Fruit fly (Drosophila melanogaster): ENCODE data around the gene fog.
"Not testable (repeated sequence)": the region's sequence is repeated elsewhere in the genome, so short reads cannot be mapped to it uniquely, and the experiment has no call there.

Gene fog

dm6 chrX:22854994-22855708, at the start of gene fog:
fog (minus strand) TSS chrX:22855194.
- TF ChIP-seq noc (tag; optimal IDR thresholded peaks at IDR 0.05), result no peak

DNA sequence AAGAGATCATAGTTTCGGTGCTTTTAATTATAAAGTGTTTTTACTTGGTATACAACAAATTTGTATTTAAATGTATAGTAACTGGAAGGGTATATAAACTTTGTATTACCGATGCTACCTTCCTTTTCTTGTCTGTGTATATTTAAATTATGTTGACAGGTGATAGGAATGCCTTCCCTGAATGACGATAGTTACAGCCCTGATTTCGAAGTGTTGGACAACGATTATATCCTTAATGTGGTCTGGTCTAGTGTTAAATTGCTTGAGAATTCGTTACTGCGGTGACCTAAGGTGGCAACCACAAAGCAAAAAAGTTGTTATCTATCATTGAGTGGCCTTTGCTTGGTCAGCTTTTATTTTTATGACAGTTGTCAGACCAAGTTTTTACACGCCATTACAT, 17.5 kb upstream of the fog start, which contains the start of gene CG34334:
TSS of gene CG34334 (plus strand) at position 301 of the 400 bp plus-strand sequence.
- no peak for TF ChIP-seq noc (tag; optimal IDR thresholded peaks at IDR 0.05)

DNA sequence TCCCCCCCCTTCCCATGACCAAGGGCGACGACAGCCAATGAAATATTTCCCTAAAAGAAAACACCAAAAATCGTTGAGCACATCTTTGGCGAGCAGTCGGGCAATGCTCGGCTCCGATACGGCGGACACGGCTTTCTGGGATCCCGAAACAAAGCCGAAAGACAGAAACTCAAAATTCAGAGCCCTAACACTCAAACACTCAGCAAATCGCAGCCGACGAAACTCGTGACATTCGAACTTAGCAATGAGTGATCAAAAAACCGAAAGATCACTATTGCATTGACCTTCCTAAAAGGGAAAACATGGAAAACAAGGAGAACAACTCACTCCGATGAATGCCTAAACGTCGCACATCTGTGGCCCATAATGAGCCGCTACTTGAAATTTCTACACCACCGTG, 4.3 kb upstream of the fog start:
- no peak for TF ChIP-seq noc (tag; optimal IDR thresholded peaks at IDR 0.05)

- TF ChIP-seq noc (tag; optimal IDR thresholded peaks at IDR 0.05), result no peak
These were observed 3.1 kb upstream of the fog start for dm6 chrX:22858076-22858475.

DNA sequence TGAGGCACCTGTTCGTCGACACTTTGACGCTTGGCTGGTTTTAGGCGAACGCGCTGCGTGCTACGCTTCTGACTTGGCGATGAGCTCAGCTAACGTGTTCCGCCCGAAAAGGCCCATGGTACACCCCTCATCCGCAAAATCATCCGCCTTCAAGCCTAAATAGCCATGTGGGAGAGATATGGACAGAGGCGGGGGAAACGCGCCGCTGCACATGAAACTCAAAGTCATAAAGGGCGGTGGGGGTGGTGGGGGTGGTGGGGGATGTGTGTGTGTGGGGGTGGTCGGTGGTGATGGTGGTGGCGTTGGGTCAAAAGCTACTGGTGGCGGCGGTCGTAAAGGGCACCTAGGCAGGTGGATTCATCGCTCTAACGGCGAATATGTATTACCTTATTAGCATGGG, 3.7 kb downstream of the fog start:
- no peak for TF ChIP-seq noc (tag; optimal IDR thresholded peaks at IDR 0.05)

DNA sequence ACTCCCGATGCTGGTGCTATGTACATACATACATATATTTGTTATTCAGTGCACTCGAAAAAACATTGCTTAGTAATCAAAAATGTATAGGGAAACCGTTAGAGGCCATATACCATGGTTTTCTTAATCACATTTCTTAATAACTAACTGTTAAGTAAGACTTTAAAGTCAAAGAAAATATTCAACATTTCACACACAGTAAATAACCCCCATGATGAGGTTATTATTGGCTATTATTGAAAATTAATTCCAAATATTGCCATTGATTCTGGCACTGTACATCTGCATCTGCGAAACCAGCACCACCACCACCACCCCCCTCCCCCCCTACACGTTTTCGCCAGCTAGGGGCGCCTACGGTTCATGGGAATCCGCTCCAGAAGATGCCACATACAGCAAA, 7.7 kb downstream of the fog start:
- no peak for TF ChIP-seq noc (tag; optimal IDR thresholded peaks at IDR 0.05)

DNA sequence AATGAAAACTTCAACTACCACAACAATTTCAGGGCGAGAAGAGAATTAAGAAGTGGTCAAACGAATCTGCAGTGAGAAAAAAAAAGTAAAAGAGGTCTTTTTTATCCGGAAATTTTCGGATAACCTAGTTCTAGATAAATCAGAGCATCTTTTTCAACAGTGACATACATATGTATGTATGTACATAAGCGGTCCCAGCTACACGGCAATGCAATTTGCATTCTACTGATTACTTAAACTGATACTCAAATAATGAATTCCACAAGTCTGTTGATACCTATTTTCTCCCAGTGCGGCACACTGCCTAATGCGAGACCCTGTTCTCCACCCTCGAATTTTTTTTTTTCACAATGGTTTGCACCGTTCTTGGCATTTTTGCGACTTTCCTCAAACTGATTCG, 8.6 kb downstream of the fog start:
- no peak for TF ChIP-seq noc (tag; optimal IDR thresholded peaks at IDR 0.05)

DNA sequence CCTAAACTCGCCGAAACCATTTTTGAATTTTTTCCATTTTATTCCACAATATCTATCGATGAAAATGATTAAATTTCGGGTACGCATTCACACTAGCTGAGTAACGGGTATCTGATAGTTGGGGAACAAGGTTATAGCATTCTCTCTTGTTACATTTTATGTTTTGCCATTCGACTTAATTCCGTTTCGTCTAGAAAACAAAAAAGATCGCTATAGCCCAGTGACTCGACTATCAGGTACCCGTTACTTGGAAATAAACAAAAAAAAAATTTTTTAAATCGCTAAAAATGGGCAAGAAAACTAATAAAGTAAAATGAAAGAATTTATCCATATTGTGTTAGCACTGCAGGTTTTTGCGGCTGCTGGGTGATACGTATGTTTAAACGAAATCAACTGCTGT, 16.6 kb downstream of the fog start:
- TF ChIP-seq noc (tag; optimal IDR thresholded peaks at IDR 0.05), result no peak

dm6 chrX:22837338-22837737, 17.7 kb downstream of the fog start:
- no peak for TF ChIP-seq noc (tag; optimal IDR thresholded peaks at IDR 0.05)

- TF ChIP-seq noc (tag; optimal IDR thresholded peaks at IDR 0.05), result no peak
These were observed 18.6 kb downstream of the fog start for dm6 chrX:22836438-22836837.

DNA sequence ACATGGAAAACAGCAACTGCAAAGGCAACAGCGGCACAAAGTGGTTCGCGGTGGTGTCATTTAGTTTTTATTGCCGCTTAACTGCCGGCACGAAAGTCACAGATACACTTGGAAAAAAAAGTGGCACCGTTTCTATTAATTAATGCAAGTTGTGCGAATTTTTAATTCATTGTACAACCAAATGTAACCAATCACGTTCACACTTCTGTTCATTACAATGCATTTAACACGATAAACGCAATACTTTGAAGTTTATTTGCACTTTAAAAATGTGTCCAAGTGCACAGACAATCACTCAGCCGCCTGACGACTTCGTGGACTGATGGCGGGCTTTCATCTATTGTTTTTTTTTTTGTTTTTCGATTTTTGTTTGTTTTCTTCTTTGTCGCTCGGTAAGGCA, 21.5 kb downstream of the fog start:
- TF ChIP-seq noc (tag; optimal IDR thresholded peaks at IDR 0.05), result no peak

DNA sequence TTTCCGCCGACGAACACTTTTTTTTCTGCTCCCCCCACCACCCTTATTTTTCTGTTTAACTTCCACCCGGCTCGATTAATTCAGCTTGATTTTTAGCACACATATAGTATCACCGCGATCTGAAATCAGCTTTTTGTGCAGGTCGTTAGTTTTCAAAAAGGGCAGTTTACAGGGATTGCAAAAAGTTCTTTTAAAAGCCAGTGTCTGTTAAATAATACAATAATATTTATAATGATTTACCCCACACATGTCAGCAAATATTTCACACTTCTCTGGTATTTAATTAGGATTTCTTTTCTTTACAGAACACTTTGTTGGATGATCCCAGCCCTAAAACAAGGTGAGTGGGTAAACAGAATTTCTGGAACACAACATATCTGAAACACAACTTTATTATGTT, 22.9 kb downstream of the fog start, which contains the start of gene CG42346:
TSS of gene CG42346 (plus strand) at position 301 of the 400 bp plus-strand sequence.
- TF ChIP-seq noc (tag; optimal IDR thresholded peaks at IDR 0.05), result no peak

DNA sequence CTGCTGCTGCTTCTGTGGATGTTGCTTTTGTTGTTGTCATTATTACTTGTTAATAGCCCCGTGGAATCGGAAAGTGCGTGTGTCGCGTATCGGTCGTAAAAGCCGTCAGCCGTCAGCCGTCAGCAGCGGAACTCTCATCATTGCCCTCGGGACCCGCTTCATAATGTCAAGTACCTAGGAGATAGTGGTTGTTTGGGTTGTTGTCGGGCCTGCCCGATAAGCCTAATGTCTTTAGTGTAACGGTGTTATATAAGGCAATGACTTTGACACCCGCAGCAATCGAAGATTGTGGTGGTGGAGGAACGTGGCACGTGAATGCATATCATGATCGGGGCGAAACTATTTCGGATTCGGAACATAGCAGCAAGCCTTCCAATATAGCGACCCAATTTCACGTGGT, 24.5 kb downstream of the fog start:
- TF ChIP-seq noc (tag; optimal IDR thresholded peaks at IDR 0.05), result no peak

dm6 chrX:22824669-22825068, 30.3 kb downstream of the fog start:
- TF ChIP-seq noc (tag; optimal IDR thresholded peaks at IDR 0.05), result no peak

- TF ChIP-seq noc (tag; optimal IDR thresholded peaks at IDR 0.05), result not testable (repeated sequence)
These were observed 43.2 kb downstream of the fog start, which contains the start of gene CG12446 for dm6 chrX:22811835-22812234. CG12446 (minus strand) TSS chrX:22811935.

DNA sequence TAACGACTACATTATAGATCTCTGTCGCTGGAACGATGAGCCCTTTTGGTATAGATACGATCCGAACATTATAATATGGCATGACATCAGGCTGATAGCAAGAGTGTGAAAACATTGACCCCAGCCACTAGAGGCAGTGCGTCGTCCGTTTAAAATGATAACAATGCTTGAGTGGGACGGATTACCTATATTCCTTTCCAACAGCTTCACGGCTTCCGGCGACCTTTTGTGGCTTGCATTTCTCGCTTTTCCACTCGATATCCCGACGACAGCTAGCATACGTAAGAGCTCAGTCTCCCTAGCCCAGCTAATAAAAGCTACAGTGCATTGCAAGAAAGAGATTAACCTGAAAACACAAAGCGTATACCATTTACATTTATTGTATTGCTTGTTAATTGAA, 58.9 kb downstream of the fog start:
- no peak for TF ChIP-seq noc (tag; optimal IDR thresholded peaks at IDR 0.05)

All from whole organism, larva.